Worm (Caenorhabditis elegans) whole organism, young adult: ENCODE results near the gene enu-3.2.

Source experiments
- F22D6.2 ChIP-seq: sonication (generic microtip); optimal IDR thresholded peaks from 2 replicates; lab custom pipeline; 2016; ENCODE audit warnings: mild to moderate bottlenecking, missing genetic modification characterization, missing compliant biosample characterization
- ama-1 ChIP-seq, 3 experiments: fragments of 150-350 bp in 1 of 3; sonication (generic microtip) in 2 of 3; optimal IDR thresholded peaks; 2 replicates each; lab custom pipeline; 2014 to 2018; ENCODE audit warnings: missing biosample characterization in 2 of 3, missing genetic modification characterization in 2 of 3, missing genetic modification reagents in 2 of 3
- aptf-2 ChIP-seq: fragments of 200-800 bp; sonication (Bioruptor generic); conservative IDR thresholded peaks from 2 replicates; pipeline ENCODE4 v1.3.6; 2022; ENCODE audit warnings: missing genetic modification reagents, missing genetic modification characterization, missing compliant biosample characterization
- bed-2 ChIP-seq: fragments of 200-800 bp; sonication (Bioruptor generic); IDR thresholded peaks from 2 replicates; pipeline ENCODE4 v1.3.6; 2022; ENCODE audit warnings: missing genetic modification reagents, missing genetic modification characterization, missing compliant biosample characterization
- ccch-3 ChIP-seq: fragments of 200-800 bp; sonication (Bioruptor generic); optimal IDR thresholded peaks from 2 replicates; lab custom pipeline; 2018; ENCODE audit warnings: mild to moderate bottlenecking, missing genetic modification characterization, missing compliant biosample characterization
- efl-1 ChIP-seq: fragments of 150-350 bp; optimal IDR thresholded peaks from 2 replicates; lab custom pipeline; 2014; ENCODE audit warnings: missing biosample characterization, missing genetic modification reagents, missing genetic modification characterization
- hmg-20 ChIP-seq: fragments of 200-800 bp; sonication (Bioruptor generic); IDR thresholded peaks from 2 replicates; pipeline ENCODE4 v1.3.6; 2022; ENCODE audit warnings: missing genetic modification reagents, missing genetic modification characterization, missing compliant biosample characterization
- madf-3 ChIP-seq: fragments of 200-800 bp; sonication (Bioruptor generic); IDR thresholded peaks from 2 replicates; pipeline ENCODE4 v1.3.6; 2022; ENCODE audit warnings: missing genetic modification reagents, missing genetic modification characterization, missing compliant biosample characterization
- sea-2 ChIP-seq: fragments of 200-800 bp; sonication (Bioruptor generic); IDR thresholded peaks from 2 replicates; pipeline ENCODE4 v1.3.6; 2022; ENCODE audit warnings: missing genetic modification characterization, missing compliant biosample characterization
- snpc-1.1 ChIP-seq: sonication (generic microtip); optimal IDR thresholded peaks from 2 replicates; lab custom pipeline; 2017; ENCODE audit warnings: missing genetic modification characterization, mild to moderate bottlenecking, missing compliant biosample characterization, antibody characterized with exemption, moderate library complexity, missing genotype, missing genetic modification reagents; ENCODE audit not compliant: insufficient read depth
- unc-130 ChIP-seq: sonication (generic microtip); optimal IDR thresholded peaks from 2 replicates; lab custom pipeline; 2016; ENCODE audit warnings: missing genetic modification reagents, missing genetic modification characterization, missing compliant biosample characterization
- unc-62 ChIP-seq: fragments of 150-350 bp; optimal IDR thresholded peaks from 2 replicates; lab custom pipeline; 2014; ENCODE audit warnings: missing biosample characterization, missing genetic modification reagents, missing genetic modification characterization
- ztf-26 ChIP-seq: sonication (generic microtip); optimal IDR thresholded peaks from 2 replicates; lab custom pipeline; 2017; ENCODE audit warnings: missing genetic modification characterization, missing compliant biosample characterization

DNA sequence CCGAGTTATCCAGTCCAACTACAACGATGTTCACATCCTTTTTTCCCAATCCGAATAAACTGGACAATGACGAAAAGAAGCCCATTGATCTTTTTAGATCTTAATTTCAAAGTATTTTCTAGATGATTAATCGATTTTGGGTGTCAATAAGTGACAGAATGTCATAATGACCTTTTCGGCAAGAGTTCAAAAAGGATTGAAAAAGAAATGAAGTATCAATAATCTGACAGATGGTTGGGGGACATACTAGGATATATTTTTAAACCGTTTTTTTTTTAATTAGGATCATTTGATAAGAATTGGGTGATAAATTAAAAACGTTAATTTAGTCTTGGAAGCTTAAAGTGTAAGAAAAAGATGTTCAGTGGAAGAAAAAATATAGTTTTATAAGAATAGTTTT lies 29.7 kb upstream of the enu-3.2 start, which contains the start of gene arl-6:
- TF ChIP-seq ama-1 (optimal IDR thresholded peaks at IDR 0.05; lab: Kevin White, UChicago) (no peak), ama-1 (GFP tag; optimal IDR thresholded peaks at IDR 0.05; lab: Kevin White, UChicago) (no peak), ztf-26 (no peak), hmg-20 (GFP tag; lab: Robert Waterston, UW) (no peak), snpc-1.1 (tag; lab: Kevin White, UChicago) (no peak), sea-2 (no peak), ccch-3 (GFP tag; lab: Kevin White, UChicago) (no peak), madf-3 (GFP tag; lab: Robert Waterston, UW) (no peak), F22D6.2 (no peak), aptf-2 (no peak), unc-130 (no peak), unc-62 (no peak), bed-2 (GFP tag; lab: Robert Waterston, UW) (no peak), efl-1 (GFP tag; lab: Kevin White, UChicago) (no peak)
